Fruit fly (Drosophila melanogaster): ENCODE results near the gene lilli.

- no peak for TF ChIP-seq pan (optimal IDR thresholded peaks at IDR 0.05)
- TF ChIP-seq CG8478 (optimal IDR thresholded peaks at IDR 0.05) = no peak
- TF ChIP-seq EcR (GFP tag; optimal IDR thresholded peaks at IDR 0.05) = no peak
Observed at dm6 chr2L:2999609-3000008, 113.9 kb downstream of the lilli start.
